Fruit fly (Drosophila melanogaster): ENCODE results near the gene CG6324.

The CG6324 gene

DNA sequence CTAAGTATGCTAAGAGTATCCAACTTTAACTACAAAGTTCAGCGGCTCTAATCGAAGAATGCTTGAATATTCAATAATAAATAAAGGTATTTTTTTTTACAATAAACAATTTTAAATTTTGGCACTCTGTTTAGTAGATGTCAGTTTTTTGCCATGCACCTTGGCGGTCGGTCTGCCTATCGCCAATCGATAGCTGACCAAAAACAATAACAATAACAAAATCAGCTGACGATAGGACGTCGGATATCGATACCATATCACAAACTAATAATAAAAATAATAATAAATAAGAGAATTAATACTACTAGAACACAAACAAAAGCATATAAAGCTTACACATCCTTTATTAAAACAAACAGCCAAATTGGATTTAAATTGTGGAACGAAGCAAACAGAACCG lies 10.8 kb downstream of the CG6324 start, which contains the start of gene Gmap (continued):
- TF ChIP-seq unc-4 (GFP tag; IDR thresholded peaks at IDR 0.05; ENCODE audit: partially characterized antibody) (peak; percentile 71), CG4424 (GFP tag; optimal IDR thresholded peaks at IDR 0.05) (no peak), br (optimal IDR thresholded peaks at IDR 0.05) (no peak), CG11504 (tag; optimal IDR thresholded peaks at IDR 0.05) (no peak), CkIIα-i1 (GFP tag; IDR thresholded peaks at IDR 0.05) (no peak), CG1529 (GFP tag; optimal IDR thresholded peaks at IDR 0.05) (no peak), CG6654 (GFP tag; optimal IDR thresholded peaks at IDR 0.05) (no peak), Blimp-1 (GFP tag; optimal IDR thresholded peaks at IDR 0.05) (no peak), hkb (optimal IDR thresholded peaks at IDR 0.05) (no peak), hkb (GFP tag; IDR thresholded peaks at IDR 0.05) (no peak), CG8281 (tag; optimal IDR thresholded peaks at IDR 0.05) (no peak), CG10267 (tag; optimal IDR thresholded peaks at IDR 0.05) (peak; percentile 10), Dll (GFP tag; IDR thresholded peaks at IDR 0.05; ENCODE audit: partially characterized antibody) (peak; percentile 80), crp (GFP tag; optimal IDR thresholded peaks at IDR 0.05) (peak in 1 of 2 experiments; percentile 84), CG14050 (GFP tag; IDR thresholded peaks at IDR 0.05) (no peak), CG7372 (GFP tag; IDR thresholded peaks at IDR 0.05) (no peak), esg (GFP tag; conservative IDR thresholded peaks at IDR 0.05) (no peak), nerfin-2 (GFP tag; IDR thresholded peaks at IDR 0.05; ENCODE audit: partially characterized antibody) (peak; percentile 96), Awh (GFP tag; IDR thresholded peaks at IDR 0.05) (no peak), tx (GFP tag; optimal IDR thresholded peaks at IDR 0.05) (no peak), gcm2 (GFP tag; optimal IDR thresholded peaks at IDR 0.05) (no peak), al (GFP tag; IDR thresholded peaks at IDR 0.05) (no peak), TFAM (GFP tag; optimal IDR thresholded peaks at IDR 0.05) (no peak), tgo (GFP tag; IDR thresholded peaks at IDR 0.05) (no peak), CG30431 (GFP tag; optimal IDR thresholded peaks at IDR 0.05) (no peak), Vsx1 (GFP tag; optimal IDR thresholded peaks at IDR 0.05) (no peak), CG8089 (GFP tag; optimal IDR thresholded peaks at IDR 0.05) (no peak), Hmx (GFP tag; optimal IDR thresholded peaks at IDR 0.05) (no peak), corto (GFP tag; optimal IDR thresholded peaks at IDR 0.05) (no peak), YL-1 (GFP tag; optimal IDR thresholded peaks at IDR 0.05) (peak; percentile 39), CG13775 (GFP tag; optimal IDR thresholded peaks at IDR 0.05) (no peak), dpn (GFP tag; optimal IDR thresholded peaks at IDR 0.05) (no peak), CG14441 (GFP tag; IDR thresholded peaks at IDR 0.05) (no peak), ab (GFP tag; optimal IDR thresholded peaks at IDR 0.05) (no peak), CG3407 (GFP tag; optimal IDR thresholded peaks at IDR 0.05) (no peak), CG9727 (GFP tag; optimal IDR thresholded peaks at IDR 0.05) (no peak), CG10959 (GFP tag; IDR thresholded peaks at IDR 0.05) (no peak), vnd (GFP tag; IDR thresholded peaks at IDR 0.05; ENCODE audit: partially characterized antibody) (peak; percentile 82), CG13287 (GFP tag; IDR thresholded peaks at IDR 0.05; ENCODE audit: partially characterized antibody) (peak; percentile 81), crc (GFP tag; optimal IDR thresholded peaks at IDR 0.05) (no peak), CG8290 (GFP tag; optimal IDR thresholded peaks at IDR 0.05) (no peak), CG8290 (tag; optimal IDR thresholded peaks at IDR 0.05) (peak in 1 of 2 experiments; percentile 16), ro (GFP tag; IDR thresholded peaks at IDR 0.05) (no peak), Lim3 (GFP tag; IDR thresholded peaks at IDR 0.05) (no peak), grau (tag; optimal IDR thresholded peaks at IDR 0.05) (no peak), Med (GFP tag) (peak; percentile 42)
